Worm (Caenorhabditis elegans): Measurements from ENCODE around the gene C18E9.9.

- no peak for TF ChIP-seq dao-5 (tag; optimal IDR thresholded peaks at IDR 0.05)
- TF ChIP-seq him-1 (tag; optimal IDR thresholded peaks at IDR 0.05), result peak; percentile 9
- no peak for TF ChIP-seq W03F9.2 (tag; optimal IDR thresholded peaks at IDR 0.05)
Observed at ce11 chrII:8962206-8962605, 27.1 kb downstream of the C18E9.9 start.

Measured in whole organism, L4/young adult.